Worm (Caenorhabditis elegans) whole organism, early embryonic: Measurements from ENCODE around the gene scl-8.

Experiments used
- B0310.2 ChIP-seq: sonication (generic microtip); optimal IDR thresholded peaks from 2 replicates; lab custom pipeline; 2016; ENCODE audit warnings: mild to moderate bottlenecking, missing genetic modification characterization, missing compliant biosample characterization
- F13C5.2 ChIP-seq: sonication (generic microtip); optimal IDR thresholded peaks from 2 replicates; lab custom pipeline; 2017; ENCODE audit warnings: mild to moderate bottlenecking, missing genetic modification characterization, inconsistent platforms, missing compliant biosample characterization
- aly-1 ChIP-seq: sonication (generic microtip); optimal IDR thresholded peaks from 2 replicates; lab custom pipeline; 2016; ENCODE audit warnings: missing genetic modification characterization, missing compliant biosample characterization
- ama-1 ChIP-seq: fragments of 150-350 bp; optimal IDR thresholded peaks from 2 replicates; lab custom pipeline; 2014
- ceh-13 ChIP-seq: fragments of 200-800 bp; sonication (Bioruptor generic); optimal IDR thresholded peaks from 2 replicates; lab custom pipeline; 2018; ENCODE audit warnings: mild to moderate bottlenecking, missing genetic modification characterization, missing compliant biosample characterization
- ceh-36 ChIP-seq: sonication (generic microtip); optimal IDR thresholded peaks from 2 replicates; lab custom pipeline; 2016; ENCODE audit warnings: missing genetic modification characterization, inconsistent platforms, missing compliant biosample characterization
- ets-7 ChIP-seq: sonication (generic microtip); optimal IDR thresholded peaks from 2 replicates; lab custom pipeline; 2016; ENCODE audit warnings: missing genotype, missing genetic modification characterization, missing compliant biosample characterization
- flt-1 ChIP-seq: fragments of 200-800 bp; sonication (Bioruptor generic); IDR thresholded peaks from 2 replicates; pipeline ENCODE4 v1.3.6; 2022; ENCODE audit warnings: missing genetic modification characterization, missing compliant biosample characterization
- hmbx-1 ChIP-seq: sonication (generic microtip); optimal IDR thresholded peaks from 2 replicates; lab custom pipeline; 2016; ENCODE audit warnings: mild to moderate bottlenecking, missing genetic modification characterization, missing compliant biosample characterization
- hmg-4 ChIP-seq: fragments of 200-800 bp; sonication (Bioruptor generic); optimal IDR thresholded peaks from 2 replicates; lab custom pipeline; 2018; ENCODE audit warnings: mild to moderate bottlenecking, missing genetic modification characterization, missing compliant biosample characterization
- hnd-1 ChIP-seq: sonication (generic microtip); optimal IDR thresholded peaks from 2 replicates; lab custom pipeline; 2016; ENCODE audit warnings: missing genetic modification characterization, missing compliant biosample characterization
- pes-1 ChIP-seq: fragments of 200-800 bp; sonication (Bioruptor generic); IDR thresholded peaks from 2 replicates; pipeline ENCODE4 v1.3.6; 2022; ENCODE audit warnings: missing genetic modification reagents, missing genetic modification characterization, missing compliant biosample characterization
- scrt-1 ChIP-seq: fragments of 200-800 bp; sonication (Bioruptor generic); IDR thresholded peaks from 2 replicates; pipeline ENCODE4 v1.3.6; 2022; ENCODE audit warnings: missing genetic modification characterization, missing compliant biosample characterization
- sea-1 ChIP-seq: fragments of 200-800 bp; sonication (Bioruptor generic); conservative IDR thresholded peaks from 2 replicates; pipeline ENCODE4 v1.3.6; 2022; ENCODE audit warnings: missing genetic modification characterization, missing compliant biosample characterization
- tbx-11 ChIP-seq: fragments of 200-800 bp; sonication (Bioruptor generic); IDR thresholded peaks from 2 replicates; pipeline ENCODE4 v1.3.6; 2022; ENCODE audit warnings: missing genetic modification characterization, missing compliant biosample characterization
- tbx-37 ChIP-seq: fragments of 200-800 bp; sonication (Bioruptor generic); conservative IDR thresholded peaks from 2 replicates; pipeline ENCODE4 v1.3.6; 2022; ENCODE audit warnings: missing genetic modification reagents, missing genetic modification characterization, missing compliant biosample characterization
- tra-4 ChIP-seq: sonication (generic microtip); optimal IDR thresholded peaks from 2 replicates; lab custom pipeline; 2017; ENCODE audit warnings: missing genetic modification characterization, missing compliant biosample characterization

Gene scl-8

ce11 chrIV:13056026-13056425, 15.5 kb upstream of the scl-8 start, which contains the start of gene scl-1:
scl-1 (plus strand) TSS chrIV:13056326.
- no peak for TF ChIP-seq tbx-11 (GFP tag; lab: Robert Waterston, UW)
- no peak for TF ChIP-seq aly-1 (tag; lab: Kevin White, UChicago)
- no peak for TF ChIP-seq ceh-36
- no peak for TF ChIP-seq pes-1 (GFP tag; lab: Robert Waterston, UW)
- TF ChIP-seq hmg-4 (GFP tag; lab: Kevin White, UChicago) = no peak
- TF ChIP-seq B0310.2 (tag; lab: Kevin White, UChicago) = no peak
- TF ChIP-seq flt-1 (GFP tag; lab: Robert Waterston, UW) = no peak
- TF ChIP-seq scrt-1 (GFP tag; lab: Robert Waterston, UW) = no peak
- TF ChIP-seq hmbx-1 (tag; lab: Kevin White, UChicago) = no peak
- TF ChIP-seq tbx-37 (GFP tag; lab: Robert Waterston, UW) = no peak
- no peak for TF ChIP-seq sea-1 (GFP tag; lab: Robert Waterston, UW)
- no peak for TF ChIP-seq tra-4 (tag; lab: Kevin White, UChicago)
- no peak for TF ChIP-seq F13C5.2 (tag; lab: Kevin White, UChicago)
- TF ChIP-seq ceh-13 (GFP tag; lab: Kevin White, UChicago) = no peak

- TF ChIP-seq ceh-36 (no peak), ama-1 (lab: Kevin White, UChicago) (no peak), tra-4 (tag; lab: Kevin White, UChicago) (no peak), ceh-13 (GFP tag; lab: Kevin White, UChicago) (no peak)
These were observed 14.1 kb upstream of the scl-8 start, which contains the start of gene scl-2 for ce11 chrIV:13057418-13057817. scl-2 (plus strand) TSS chrIV:13057710.

DNA sequence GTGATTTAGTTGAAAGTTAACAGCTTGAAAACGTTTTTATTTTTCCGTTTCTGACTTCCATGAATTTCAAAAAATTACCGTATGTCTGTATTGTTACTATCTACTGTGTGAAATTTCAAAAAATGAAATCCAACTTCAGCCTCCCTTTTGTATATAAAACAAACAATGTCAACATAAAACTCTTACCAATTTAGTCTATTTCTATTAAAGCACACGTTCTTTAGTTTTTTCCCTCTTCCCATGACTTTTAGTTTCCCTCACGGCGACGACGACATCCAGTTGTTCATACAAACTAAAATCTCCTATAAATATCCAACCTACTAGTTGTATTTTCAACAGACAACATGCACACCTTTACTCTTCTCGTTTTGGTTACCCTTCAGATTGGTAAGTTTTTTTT, 12.3 kb upstream of the scl-8 start, which contains the start of gene scl-3:
Gene scl-3, plus strand, starts transcription at position 301 of the 400 bp plus-strand sequence.
- TF ChIP-seq hnd-1 (tag; lab: Kevin White, UChicago) (no peak), F13C5.2 (tag; lab: Kevin White, UChicago) (no peak), flt-1 (GFP tag; lab: Robert Waterston, UW) (no peak), ceh-36 (no peak), tra-4 (tag; lab: Kevin White, UChicago) (no peak), B0310.2 (tag; lab: Kevin White, UChicago) (no peak), ama-1 (lab: Kevin White, UChicago) (no peak), pes-1 (GFP tag; lab: Robert Waterston, UW) (no peak), aly-1 (tag; lab: Kevin White, UChicago) (no peak), ets-7 (tag; lab: Kevin White, UChicago) (no peak), ceh-13 (GFP tag; lab: Kevin White, UChicago) (no peak)

DNA sequence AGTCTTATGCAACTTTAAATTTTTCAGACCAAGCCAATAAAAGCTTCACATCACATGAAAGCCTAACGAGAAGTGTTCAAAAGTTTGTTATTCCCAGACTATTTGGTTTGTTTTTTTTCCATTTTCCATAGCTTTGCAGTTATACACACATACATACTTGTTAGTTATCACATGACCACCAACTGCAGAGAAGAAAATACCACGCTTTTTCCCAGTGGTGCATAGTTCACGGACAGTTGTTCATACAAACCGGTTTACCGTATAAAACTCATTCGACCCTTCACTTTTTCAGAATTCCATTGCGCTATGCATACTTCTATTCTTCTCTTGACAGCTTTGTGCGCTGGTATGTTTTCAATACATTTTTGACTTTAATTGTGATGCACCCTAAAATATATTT, 7.8 kb upstream of the scl-8 start, which contains the start of gene scl-5:
Gene scl-5, plus strand, starts transcription at position 301 of the 400 bp plus-strand sequence.
- no peak for TF ChIP-seq ama-1 (lab: Kevin White, UChicago)
- TF ChIP-seq scrt-1 (GFP tag; lab: Robert Waterston, UW) = no peak
- no peak for TF ChIP-seq tbx-11 (GFP tag; lab: Robert Waterston, UW)
- no peak for TF ChIP-seq B0310.2 (tag; lab: Kevin White, UChicago)
- no peak for TF ChIP-seq hnd-1 (tag; lab: Kevin White, UChicago)
- TF ChIP-seq F13C5.2 (tag; lab: Kevin White, UChicago) = no peak
- no peak for TF ChIP-seq flt-1 (GFP tag; lab: Robert Waterston, UW)
- TF ChIP-seq sea-1 (GFP tag; lab: Robert Waterston, UW) = no peak
- no peak for TF ChIP-seq ceh-36
- no peak for TF ChIP-seq ceh-13 (GFP tag; lab: Kevin White, UChicago)
- TF ChIP-seq pes-1 (GFP tag; lab: Robert Waterston, UW) = no peak
- TF ChIP-seq hmbx-1 (tag; lab: Kevin White, UChicago) = no peak
- TF ChIP-seq hmg-4 (GFP tag; lab: Kevin White, UChicago) = no peak
- no peak for TF ChIP-seq aly-1 (tag; lab: Kevin White, UChicago)
- no peak for TF ChIP-seq tra-4 (tag; lab: Kevin White, UChicago)
- TF ChIP-seq tbx-37 (GFP tag; lab: Robert Waterston, UW) = no peak

DNA sequence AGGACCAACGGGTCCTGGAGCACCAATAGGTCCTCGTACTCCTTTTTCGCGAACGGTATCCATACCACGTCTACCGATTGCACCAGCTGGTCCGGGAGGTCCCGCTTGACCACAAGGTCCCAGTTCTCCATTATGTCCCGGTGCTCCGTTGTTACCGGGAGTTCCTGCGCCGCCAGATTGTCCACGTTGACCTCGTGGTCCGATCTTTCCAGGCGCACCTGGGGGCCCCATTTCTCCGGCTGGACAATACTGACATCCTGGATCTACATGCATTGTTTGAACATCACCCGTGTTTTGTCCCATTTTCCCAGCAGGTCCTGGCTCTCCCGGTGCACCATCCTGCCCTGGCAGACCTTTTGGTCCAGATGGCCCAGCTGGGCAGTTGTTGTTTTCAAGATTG, 5.5 kb upstream of the scl-8 start:
- TF ChIP-seq ama-1 (lab: Kevin White, UChicago) = no peak
- 0 out of 2 replicates have a peak, but pooled peaks have one; percentile 37 for TF ChIP-seq sea-1 (GFP tag; lab: Robert Waterston, UW)
- no peak for TF ChIP-seq B0310.2 (tag; lab: Kevin White, UChicago)

ce11 chrIV:13067200-13067599, 4.3 kb upstream of the scl-8 start, which contains the start of gene col-131:
col-131 (minus strand) TSS chrIV:13067300.
- no peak for TF ChIP-seq aly-1 (tag; lab: Kevin White, UChicago)
- no peak for TF ChIP-seq tra-4 (tag; lab: Kevin White, UChicago)
- no peak for TF ChIP-seq tbx-11 (GFP tag; lab: Robert Waterston, UW)
- TF ChIP-seq tbx-37 (GFP tag; lab: Robert Waterston, UW) = no peak
- no peak for TF ChIP-seq hnd-1 (tag; lab: Kevin White, UChicago)
- no peak for TF ChIP-seq hmg-4 (GFP tag; lab: Kevin White, UChicago)
- no peak for TF ChIP-seq hmbx-1 (tag; lab: Kevin White, UChicago)
- TF ChIP-seq scrt-1 (GFP tag; lab: Robert Waterston, UW) = no peak
- no peak for TF ChIP-seq flt-1 (GFP tag; lab: Robert Waterston, UW)
- TF ChIP-seq pes-1 (GFP tag; lab: Robert Waterston, UW) = no peak

- TF ChIP-seq F13C5.2 (tag; lab: Kevin White, UChicago) (no peak), flt-1 (GFP tag; lab: Robert Waterston, UW) (no peak), scrt-1 (GFP tag; lab: Robert Waterston, UW) (no peak), ets-7 (tag; lab: Kevin White, UChicago) (no peak), tbx-11 (GFP tag; lab: Robert Waterston, UW) (no peak), hnd-1 (tag; lab: Kevin White, UChicago) (no peak), pes-1 (GFP tag; lab: Robert Waterston, UW) (no peak), sea-1 (GFP tag; lab: Robert Waterston, UW) (no peak), tbx-37 (GFP tag; lab: Robert Waterston, UW) (no peak), B0310.2 (tag; lab: Kevin White, UChicago) (no peak), tra-4 (tag; lab: Kevin White, UChicago) (no peak), ama-1 (lab: Kevin White, UChicago) (no peak)
These were observed 3.1 kb upstream of the scl-8 start, which contains the start of gene scl-6 for ce11 chrIV:13068451-13068850. scl-6 (plus strand) TSS chrIV:13068751.
